Worm (Caenorhabditis elegans) whole organism, young adult: ENCODE results near the gene C14E2.7.

Experiments
- B0261.1 ChIP-seq: sonication (generic microtip); optimal IDR thresholded peaks from 2 replicates; lab custom pipeline; 2016; ENCODE audit warnings: mild to moderate bottlenecking, missing genetic modification characterization, moderate library complexity, missing compliant biosample characterization
- B0336.3 ChIP-seq: fragments of 200-800 bp; sonication (Bioruptor generic); IDR thresholded peaks from 2 replicates; pipeline ENCODE4 v1.3.6; 2022; ENCODE audit warnings: missing genetic modification characterization, missing compliant biosample characterization
- C06A6.2 ChIP-seq: fragments of 200-800 bp; sonication (Bioruptor generic); conservative IDR thresholded peaks from 2 replicates; pipeline ENCODE4 v1.3.6; 2022; ENCODE audit warnings: missing genetic modification characterization, missing compliant biosample characterization
- C17E4.6 ChIP-seq: fragments of 200-800 bp; sonication (Bioruptor generic); IDR thresholded peaks from 2 replicates; pipeline ENCODE4 v1.3.6; 2022; ENCODE audit warnings: missing genetic modification reagents, missing genetic modification characterization, missing compliant biosample characterization
- F37B4.10 ChIP-seq: fragments of 200-800 bp; sonication (Bioruptor generic); IDR thresholded peaks from 2 replicates; pipeline ENCODE4 v1.3.6; 2022; ENCODE audit warnings: missing genetic modification characterization, missing compliant biosample characterization
- F39B2.1 ChIP-seq: fragments of 200-800 bp; sonication (Bioruptor generic); IDR thresholded peaks from 2 replicates; pipeline ENCODE4 v1.3.6; 2022; ENCODE audit warnings: missing genetic modification reagents, missing genetic modification characterization, missing compliant biosample characterization
- F52B5.7 ChIP-seq: sonication (generic microtip); optimal IDR thresholded peaks from 2 replicates; lab custom pipeline; 2016; ENCODE audit warnings: mild to moderate bottlenecking, missing genetic modification characterization, missing compliant biosample characterization
- T07F8.4 ChIP-seq: sonication (generic microtip); optimal IDR thresholded peaks from 2 replicates; lab custom pipeline; 2016; ENCODE audit warnings: mild to moderate bottlenecking, missing genetic modification characterization, moderate library complexity, missing compliant biosample characterization
- Y53G8AR.9 ChIP-seq: fragments of 200-800 bp; sonication (Bioruptor generic); conservative IDR thresholded peaks from 2 replicates; pipeline ENCODE4 v1.3.6; 2022; ENCODE audit warnings: missing genetic modification reagents, missing genetic modification characterization, missing compliant biosample characterization
- Y67H2A.10 ChIP-seq: fragments of 200-800 bp; sonication (Bioruptor generic); conservative IDR thresholded peaks from 2 replicates; pipeline ENCODE4 v1.3.6; 2022; ENCODE audit warnings: missing genetic modification reagents, missing genetic modification characterization, missing compliant biosample characterization
- Y79H2A.3 ChIP-seq: fragments of 200-800 bp; sonication (Bioruptor generic); conservative IDR thresholded peaks from 2 replicates; pipeline ENCODE4 v1.3.6; 2022; ENCODE audit warnings: missing genetic modification reagents, missing genetic modification characterization, missing compliant biosample characterization
- ama-1 ChIP-seq, 3 experiments: fragments of 150-350 bp in 1 of 3; sonication (generic microtip) in 2 of 3; optimal IDR thresholded peaks; 2 replicates each; lab custom pipeline; 2014 to 2018; ENCODE audit warnings: missing biosample characterization in 2 of 3, missing genetic modification characterization in 2 of 3, missing genetic modification reagents in 2 of 3
- aptf-2 ChIP-seq: fragments of 200-800 bp; sonication (Bioruptor generic); conservative IDR thresholded peaks from 2 replicates; pipeline ENCODE4 v1.3.6; 2022; ENCODE audit warnings: missing genetic modification reagents, missing genetic modification characterization, missing compliant biosample characterization
- attf-3 ChIP-seq: fragments of 200-800 bp; sonication (Bioruptor generic); conservative IDR thresholded peaks from 2 replicates; pipeline ENCODE4 v1.3.6; 2022; ENCODE audit warnings: missing genetic modification reagents, missing genetic modification characterization, missing compliant biosample characterization
- attf-5 ChIP-seq: fragments of 200-800 bp; sonication (Bioruptor generic); optimal IDR thresholded peaks from 2 replicates; lab custom pipeline; 2018; ENCODE audit warnings: mild to moderate bottlenecking, missing genetic modification characterization, missing compliant biosample characterization
- ceh-27 ChIP-seq: fragments of 200-800 bp; sonication (Bioruptor generic); optimal IDR thresholded peaks from 2 replicates; lab custom pipeline; 2018; ENCODE audit warnings: mild to moderate bottlenecking, missing genetic modification characterization, moderate library complexity, missing compliant biosample characterization
- ceh-40 ChIP-seq: fragments of 200-800 bp; sonication (Bioruptor generic); IDR thresholded peaks from 2 replicates; pipeline ENCODE4 v1.3.6; 2022; ENCODE audit warnings: missing genetic modification characterization, missing compliant biosample characterization
- ceh-79 ChIP-seq: sonication (generic microtip); optimal IDR thresholded peaks from 2 replicates; lab custom pipeline; 2017; ENCODE audit warnings: mild to moderate bottlenecking, missing genetic modification characterization, missing compliant biosample characterization
- die-1 ChIP-seq: sonication (generic microtip); optimal IDR thresholded peaks from 2 replicates; lab custom pipeline; 2016; ENCODE audit warnings: missing genotype, mild to moderate bottlenecking, missing genetic modification characterization, missing compliant biosample characterization
- dox-1 ChIP-seq: fragments of 200-800 bp; sonication (Bioruptor generic); IDR thresholded peaks from 2 replicates; pipeline ENCODE4 v1.3.6; 2022; ENCODE audit warnings: missing genetic modification reagents, missing genetic modification characterization, missing compliant biosample characterization
- dpl-1 ChIP-seq: fragments of 150-350 bp; optimal IDR thresholded peaks from 2 replicates; lab custom pipeline; 2014; ENCODE audit warnings: missing biosample characterization, missing genetic modification reagents, missing genetic modification characterization
- efl-1 ChIP-seq: fragments of 150-350 bp; optimal IDR thresholded peaks from 2 replicates; lab custom pipeline; 2014; ENCODE audit warnings: missing biosample characterization, missing genetic modification reagents, missing genetic modification characterization
- ekl-4 ChIP-seq: fragments of 200-800 bp; sonication (Bioruptor generic); IDR thresholded peaks from 2 replicates; pipeline ENCODE4 v1.3.6; 2022; ENCODE audit warnings: missing genetic modification reagents, missing genetic modification characterization, missing compliant biosample characterization
- fkh-3 ChIP-seq: sonication (generic microtip); optimal IDR thresholded peaks from 2 replicates; lab custom pipeline; 2016; ENCODE audit warnings: mild to moderate bottlenecking, missing genetic modification characterization, missing compliant biosample characterization
- lag-1 ChIP-seq: fragments of 200-800 bp; sonication (Bioruptor generic); IDR thresholded peaks from 2 replicates; pipeline ENCODE4 v1.3.6; 2022; ENCODE audit warnings: missing genetic modification reagents, missing genetic modification characterization, missing compliant biosample characterization
- let-607 ChIP-seq, 2 experiments: fragments of 200-800 bp in 1 of 2; sonication (Bioruptor generic) in 1 of 2; sonication (generic microtip) in 1 of 2; optimal IDR thresholded peaks; 2 replicates each; lab custom pipeline; 2016 to 2018; ENCODE audit warnings: mild to moderate bottlenecking in 2 of 2, missing compliant biosample characterization in 2 of 2, missing genetic modification characterization in 2 of 2, moderate library complexity in 2 of 2, missing genotype in 1 of 2
- lin-35 ChIP-seq, 3 experiments: fragments of 150-350 bp in 2 of 3; sonication (generic microtip) in 1 of 3; optimal IDR thresholded peaks; 2 replicates each; lab custom pipeline; 2014 to 2018; ENCODE audit warnings: missing biosample characterization in 3 of 3, missing genetic modification characterization in 3 of 3, missing genetic modification reagents in 3 of 3
- lin-40 ChIP-seq: sonication (generic microtip); optimal IDR thresholded peaks from 2 replicates; lab custom pipeline; 2016; ENCODE audit warnings: missing genetic modification characterization, mild to moderate bottlenecking, missing compliant biosample characterization, missing genotype, missing genetic modification reagents
- lsy-27 ChIP-seq: sonication (generic microtip); optimal IDR thresholded peaks from 2 replicates; lab custom pipeline; 2017; ENCODE audit warnings: missing genetic modification characterization, mild to moderate bottlenecking, missing compliant biosample characterization, antibody characterized with exemption, missing genotype, borderline replicate concordance; ENCODE audit not compliant: insufficient read depth
- madf-8 ChIP-seq: fragments of 200-800 bp; sonication (Bioruptor generic); conservative IDR thresholded peaks from 2 replicates; pipeline ENCODE4 v1.3.6; 2022; ENCODE audit warnings: missing genetic modification reagents, missing genetic modification characterization, missing compliant biosample characterization
- mcd-1 ChIP-seq: fragments of 200-800 bp; sonication (Bioruptor generic); IDR thresholded peaks from 2 replicates; pipeline ENCODE4 v1.3.6; 2022; ENCODE audit warnings: missing genetic modification reagents, missing genetic modification characterization, missing compliant biosample characterization
- mes-4 ChIP-seq: sonication (generic microtip); optimal IDR thresholded peaks from 2 replicates; lab custom pipeline; 2016; ENCODE audit warnings: missing genotype, missing genetic modification characterization, missing compliant biosample characterization
- mxl-1 ChIP-seq: sonication (generic microtip); optimal IDR thresholded peaks from 2 replicates; lab custom pipeline; 2016; ENCODE audit warnings: missing genetic modification characterization, missing compliant biosample characterization
- nhr-179 ChIP-seq: sonication (generic microtip); optimal IDR thresholded peaks from 2 replicates; lab custom pipeline; 2016; ENCODE audit warnings: mild to moderate bottlenecking, missing genetic modification characterization, missing compliant biosample characterization
- nhr-80 ChIP-seq: sonication (generic microtip); optimal IDR thresholded peaks from 2 replicates; lab custom pipeline; 2016; ENCODE audit warnings: missing genetic modification characterization, missing compliant biosample characterization
- repo-1 ChIP-seq: sonication (generic microtip); optimal IDR thresholded peaks from 2 replicates; lab custom pipeline; 2017; ENCODE audit warnings: mild to moderate bottlenecking, missing genetic modification characterization, missing compliant biosample characterization
- rpc-1 ChIP-seq, 2 experiments: fragments of 150-350 bp in 1 of 2; sonication (generic microtip) in 1 of 2; optimal IDR thresholded peaks; 2 replicates each; lab custom pipeline; 2014 to 2018; ENCODE audit warnings: missing biosample characterization in 1 of 2, missing genetic modification characterization in 1 of 2, missing genetic modification reagents in 1 of 2, missing genotype in 1 of 2
- sdz-38 ChIP-seq: sonication (generic microtip); optimal IDR thresholded peaks from 2 replicates; lab custom pipeline; 2016; ENCODE audit warnings: missing genotype, missing genetic modification characterization, missing compliant biosample characterization
- snpc-4 ChIP-seq, 5 experiments: fragments of 150-350 bp in 1 of 5; sonication (generic microtip) in 4 of 5; optimal IDR thresholded peaks; 2 replicates each; lab custom pipeline; 2014 to 2018; ENCODE audit warnings: missing genetic modification characterization in 5 of 5, missing biosample characterization in 3 of 5, antibody characterized with exemption in 2 of 5, mild to moderate bottlenecking in 2 of 5, missing compliant biosample characterization in 2 of 5, missing genotype in 2 of 5, moderate library complexity in 2 of 5, missing genetic modification reagents in 1 of 5
- tbp1 ChIP-seq: fragments of 200-800 bp; sonication (Bioruptor generic); optimal IDR thresholded peaks from 2 replicates; lab custom pipeline; 2018; ENCODE audit warnings: mild to moderate bottlenecking, missing genetic modification characterization, missing compliant biosample characterization
- xnd-1 ChIP-seq: sonication (generic microtip); optimal IDR thresholded peaks from 2 replicates; lab custom pipeline; 2016; ENCODE audit warnings: missing genotype, missing genetic modification reagents, missing genetic modification characterization, missing compliant biosample characterization
- zfh-2 ChIP-seq: fragments of 200-800 bp; sonication (Bioruptor generic); conservative IDR thresholded peaks from 2 replicates; pipeline ENCODE4 v1.3.6; 2022; ENCODE audit warnings: missing genetic modification reagents, missing genetic modification characterization, missing compliant biosample characterization
- zim-3 ChIP-seq: sonication (generic microtip); optimal IDR thresholded peaks from 2 replicates; lab custom pipeline; 2017; ENCODE audit warnings: mild to moderate bottlenecking, missing genetic modification characterization, moderate library complexity, missing compliant biosample characterization
- ztf-22 ChIP-seq: fragments of 200-800 bp; sonication (Bioruptor generic); optimal IDR thresholded peaks from 2 replicates; lab custom pipeline; 2018; ENCODE audit warnings: mild to moderate bottlenecking, missing genetic modification characterization, moderate library complexity, missing compliant biosample characterization
- ztf-25 ChIP-seq: fragments of 200-800 bp; sonication (Bioruptor generic); IDR thresholded peaks from 2 replicates; pipeline ENCODE4 v1.3.6; 2022; ENCODE audit warnings: missing genetic modification reagents, missing genetic modification characterization, missing compliant biosample characterization

The C14E2.7 gene

DNA sequence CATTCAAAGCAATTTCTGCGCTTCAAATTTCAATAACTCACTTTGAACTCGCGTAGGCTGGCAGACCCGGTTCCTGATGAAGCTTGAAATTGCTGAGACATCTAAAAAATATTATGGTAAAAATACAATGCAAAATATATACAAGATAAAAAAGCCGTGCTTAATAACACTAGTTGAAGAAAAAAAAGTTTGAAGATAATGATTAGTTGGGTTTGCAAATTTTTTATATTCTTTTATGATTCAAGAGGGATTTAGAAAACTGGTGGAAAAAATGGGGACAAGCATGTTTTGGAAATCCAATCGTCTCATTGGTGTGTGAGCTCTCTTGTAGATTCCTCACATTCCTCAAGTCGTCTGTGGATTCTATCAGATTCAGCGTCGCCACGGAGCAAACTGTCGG is 36.4 kb downstream of the C14E2.7 start, which contains the start of gene ceh-21:
ceh-21 (minus strand) TSS at position 101 of the 400 bp plus-strand sequence.
- no peak for TF ChIP-seq die-1 (tag; lab: Kevin White, UChicago)
- TF ChIP-seq attf-3, result no peak
- no peak for TF ChIP-seq dox-1 (GFP tag; lab: Robert Waterston, UW)
- TF ChIP-seq snpc-4 (GFP tag; optimal IDR thresholded peaks at IDR 0.05; lab: Kevin White, UChicago), result no peak
- no peak for TF ChIP-seq snpc-4 (tag; optimal IDR thresholded peaks at IDR 0.05; lab: Kevin White, UChicago)
- TF ChIP-seq zfh-2 (GFP tag; lab: Robert Waterston, UW), result no peak
- TF ChIP-seq ekl-4 (GFP tag; lab: Robert Waterston, UW), result no peak
- TF ChIP-seq Y79H2A.3 (GFP tag; lab: Robert Waterston, UW), result no peak
- TF ChIP-seq B0336.3 (GFP tag; lab: Robert Waterston, UW), result no peak
- no peak for TF ChIP-seq ama-1 (optimal IDR thresholded peaks at IDR 0.05; lab: Kevin White, UChicago)
- TF ChIP-seq ama-1 (GFP tag; optimal IDR thresholded peaks at IDR 0.05; lab: Kevin White, UChicago), result no peak
- TF ChIP-seq ztf-22 (GFP tag; lab: Kevin White, UChicago), result no peak
- TF ChIP-seq lsy-27 (tag; lab: Kevin White, UChicago), result no peak
- no peak for TF ChIP-seq ztf-25 (GFP tag; lab: Robert Waterston, UW)
- no peak for TF ChIP-seq mxl-1 (tag; lab: Kevin White, UChicago)
- no peak for TF ChIP-seq nhr-179 (tag; lab: Kevin White, UChicago)
- no peak for TF ChIP-seq zim-3 (tag; lab: Kevin White, UChicago)
- TF ChIP-seq Y53G8AR.9 (GFP tag; lab: Robert Waterston, UW), result no peak

ce11 chrX:1853596-1853995 is 37.4 kb downstream of the C14E2.7 start, which contains the start of gene T26C11.9:
TSS of gene T26C11.9 (minus strand) at chrX:1853849.
- TF ChIP-seq mcd-1 (GFP tag; lab: Robert Waterston, UW) (peak; percentile 14; the same call in 1 of the 2 replicates), ceh-27 (peak; percentile 43), attf-5 (GFP tag; lab: Kevin White, UChicago) (peak; percentile 21), ceh-40 (GFP tag; lab: Robert Waterston, UW) (no peak)

DNA sequence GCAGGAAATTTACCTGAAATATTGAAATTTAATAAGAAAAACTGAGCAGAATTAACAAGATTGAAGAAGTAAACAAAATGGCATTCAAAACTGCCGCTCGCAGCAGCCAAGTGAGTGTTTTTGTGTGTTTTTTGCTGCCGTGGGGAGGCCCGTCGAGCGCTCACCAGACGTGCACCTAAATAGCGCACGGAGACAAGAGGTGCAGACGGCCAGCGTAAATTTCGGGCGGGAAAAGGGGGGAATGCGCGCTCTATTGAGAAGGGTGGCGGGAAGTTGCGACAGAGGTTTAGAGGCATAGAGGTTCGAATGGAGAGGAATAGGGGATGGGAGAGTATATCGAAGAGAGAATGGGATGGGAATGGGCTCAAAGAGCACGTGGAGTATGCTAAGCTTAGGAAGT is 40.0 kb downstream of the C14E2.7 start, which contains the start of gene ceh-39:
ceh-39 (minus strand) TSS at position 13 of the 400 bp plus-strand sequence.
- TF ChIP-seq madf-8 (no peak), mcd-1 (GFP tag; lab: Robert Waterston, UW) (peak; percentile 88), Y67H2A.10 (GFP tag; lab: Robert Waterston, UW) (no peak), let-607 (tag; optimal IDR thresholded peaks at IDR 0.05; lab: Kevin White, UChicago) (no peak), fkh-3 (tag; lab: Kevin White, UChicago) (no peak), F39B2.1 (GFP tag; lab: Robert Waterston, UW) (no peak), F52B5.7 (no peak), F37B4.10 (no peak), ztf-22 (GFP tag; lab: Kevin White, UChicago) (no peak), rpc-1 (optimal IDR thresholded peaks at IDR 0.05; lab: Kevin White, UChicago) (no peak), rpc-1 (tag; optimal IDR thresholded peaks at IDR 0.05; lab: Kevin White, UChicago) (no peak), repo-1 (no peak), xnd-1 (tag; lab: Kevin White, UChicago) (no peak), aptf-2 (no peak), dpl-1 (GFP tag; lab: Kevin White, UChicago) (peak; percentile 41), lin-35 (GFP tag; optimal IDR thresholded peaks at IDR 0.05; lab: Kevin White, UChicago) (peak in 1 of 3 experiments; percentile 57), ceh-79 (tag; lab: Kevin White, UChicago) (no peak), C17E4.6 (GFP tag; lab: Robert Waterston, UW) (no peak), lin-40 (tag; lab: Kevin White, UChicago) (no peak), sdz-38 (tag; lab: Kevin White, UChicago) (no peak), tbp1 (GFP tag; lab: Kevin White, UChicago) (no peak), C06A6.2 (GFP tag; lab: Robert Waterston, UW) (no peak), T07F8.4 (tag; lab: Kevin White, UChicago) (no peak), efl-1 (GFP tag; lab: Kevin White, UChicago) (peak; percentile 50), mes-4 (tag; lab: Kevin White, UChicago) (no peak), lag-1 (GFP tag; lab: Robert Waterston, UW) (no peak), nhr-80 (tag; lab: Kevin White, UChicago) (no peak), zim-3 (tag; lab: Kevin White, UChicago) (no peak), B0261.1 (no peak)
